Fruit fly (Drosophila melanogaster) whole organism, wandering third instar larva: ENCODE data around the gene dnd.
A peak's percentile ranks its signal among the peaks of the same experiment; 100 is the strongest.

ENCODE experiments used
- OdsH ChIP-seq: fragments of 200-800 bp; sonication (Bioruptor generic); optimal IDR thresholded peaks from 2 replicates; lab custom pipeline; 2016; ENCODE audit warnings: missing biosample characterization, mild to moderate bottlenecking, missing genetic modification characterization
- br ChIP-seq: fragments of 200-800 bp; sonication (Bioruptor generic); optimal IDR thresholded peaks from 2 replicates; lab custom pipeline; 2016; ENCODE audit warnings: missing biosample characterization, missing genetic modification characterization
- h ChIP-seq: fragments of 200-800 bp; sonication (Bioruptor generic); optimal IDR thresholded peaks from 3 replicates; lab custom pipeline; 2016; ENCODE audit warnings: missing biosample characterization, mild to moderate bottlenecking, missing genetic modification characterization
- pan ChIP-seq: fragments of >200 bp; optimal IDR thresholded peaks from 2 replicates; lab custom pipeline; 2017
- psq ChIP-seq: fragments of 200-800 bp; sonication (Bioruptor generic); optimal IDR thresholded peaks from 3 replicates; lab custom pipeline; 2017; ENCODE audit warnings: missing biosample characterization, mild to moderate bottlenecking, missing genetic modification characterization, moderate library complexity
- woc ChIP-seq: sonication (Bioruptor generic); optimal IDR thresholded peaks from 2 replicates; lab custom pipeline; 2016; ENCODE audit warnings: missing biosample characterization, mild to moderate bottlenecking, missing genetic modification characterization

dm6 chr3R:21838505-21838956, 48.6 kb downstream of the dnd start:
- peak; percentile 82 for TF ChIP-seq br (GFP tag; lab: Kevin White, UChicago)
- TF ChIP-seq woc (GFP tag; lab: Kevin White, UChicago) = peak; percentile 84
- peak; percentile 73 for TF ChIP-seq psq (GFP tag; lab: Kevin White, UChicago)
- no peak for TF ChIP-seq pan (lab: Kevin White, UChicago)
- peak; percentile 85 for TF ChIP-seq h (GFP tag; lab: Kevin White, UChicago)
- TF ChIP-seq OdsH = peak; percentile 80
